Fruit fly (Drosophila melanogaster) whole organism, larva: ENCODE results near the gene CG12974.

Experiments used
- noc ChIP-seq: fragments of 200-800 bp; sonication (Bioruptor generic); optimal IDR thresholded peaks from 3 replicates; lab custom pipeline; 2019; ENCODE audit warnings: missing biosample characterization, mild to moderate bottlenecking, missing genetic modification characterization, moderate library complexity

The CG12974 gene

DNA sequence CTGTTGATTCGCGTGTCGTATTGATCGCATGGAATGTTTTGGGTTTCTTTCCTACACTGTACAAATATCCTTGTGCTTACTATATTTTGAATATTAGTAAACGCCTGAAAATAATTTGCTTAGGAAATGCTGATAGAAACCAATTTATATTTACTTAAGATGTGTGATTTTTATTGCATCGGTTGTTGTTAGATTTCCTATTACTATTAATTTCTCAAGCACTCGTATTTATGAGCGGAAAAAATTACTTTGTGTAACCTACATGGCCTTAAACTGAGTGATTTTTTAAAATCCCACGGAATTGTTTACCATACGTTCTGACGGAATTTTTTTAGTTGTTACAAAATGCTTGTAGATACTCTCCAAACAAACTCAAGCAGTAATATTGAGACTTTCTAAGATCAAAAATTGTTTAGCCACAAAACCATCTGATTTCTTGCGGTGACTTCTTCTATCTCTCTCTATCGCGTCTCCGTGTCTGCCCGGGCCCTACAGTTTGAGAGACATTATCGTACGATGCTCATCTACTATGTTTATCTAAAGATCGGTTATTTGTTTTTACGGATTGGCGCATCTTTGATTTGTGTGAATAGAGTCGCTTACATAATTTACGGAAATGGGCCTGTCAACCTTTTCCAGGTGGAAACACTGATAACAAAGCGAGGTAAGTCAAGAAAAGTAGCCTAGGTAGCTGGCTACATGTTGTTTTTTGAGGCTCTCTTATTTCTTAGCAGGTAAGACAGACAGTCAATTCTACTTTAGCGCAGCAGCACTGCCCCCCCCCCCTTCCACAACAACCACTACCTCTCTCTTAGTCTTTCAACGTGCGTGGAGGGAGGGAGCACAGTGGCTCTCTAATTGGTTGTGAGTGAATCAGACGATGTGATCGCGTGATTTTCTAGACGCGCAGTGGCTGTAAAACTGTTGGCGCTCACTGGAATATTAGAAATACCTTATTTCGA is 9.2 kb downstream of the CG12974 start:
- peak; percentile 35 for TF ChIP-seq noc (tag; lab: Kevin White, UChicago)

DNA sequence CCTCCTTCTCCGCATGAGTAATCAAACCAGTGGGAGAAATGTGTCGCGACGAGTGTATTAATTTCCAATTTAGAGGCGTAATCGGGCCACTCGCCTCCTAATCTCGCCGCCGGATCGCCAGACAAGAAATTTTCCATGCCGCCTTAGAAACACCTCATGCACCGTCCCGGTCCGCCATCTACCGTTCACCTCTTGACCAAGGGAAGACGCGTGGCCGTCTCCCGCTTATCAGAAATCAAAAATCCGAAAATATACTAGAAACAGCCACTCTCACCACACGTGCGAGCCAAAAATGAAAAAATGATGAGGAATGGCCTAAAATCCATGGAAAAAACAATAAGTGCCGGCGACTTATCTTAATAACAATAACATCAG is 9.9 kb downstream of the CG12974 start:
- no peak for TF ChIP-seq noc (tag; lab: Kevin White, UChicago)

DNA sequence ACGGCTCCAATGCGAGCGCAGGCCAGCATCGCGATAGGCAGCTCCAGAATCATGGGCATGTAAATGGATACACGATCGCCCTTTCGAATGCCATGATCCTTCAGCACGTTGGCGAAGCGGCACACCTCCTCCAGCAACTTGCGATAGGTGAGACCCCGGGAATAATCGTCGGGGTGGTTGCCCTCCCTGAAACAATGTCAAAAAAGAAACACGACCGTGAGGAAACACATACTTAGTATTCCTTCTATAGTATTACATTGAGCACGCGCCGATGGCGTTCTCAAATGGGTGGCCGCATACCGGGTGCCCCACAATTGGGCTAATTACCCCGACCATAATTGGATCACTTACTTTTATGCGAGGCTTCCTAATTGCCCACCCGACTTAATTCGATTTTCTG is 12.3 kb downstream of the CG12974 start:
- TF ChIP-seq noc (tag; lab: Kevin White, UChicago): no peak

DNA sequence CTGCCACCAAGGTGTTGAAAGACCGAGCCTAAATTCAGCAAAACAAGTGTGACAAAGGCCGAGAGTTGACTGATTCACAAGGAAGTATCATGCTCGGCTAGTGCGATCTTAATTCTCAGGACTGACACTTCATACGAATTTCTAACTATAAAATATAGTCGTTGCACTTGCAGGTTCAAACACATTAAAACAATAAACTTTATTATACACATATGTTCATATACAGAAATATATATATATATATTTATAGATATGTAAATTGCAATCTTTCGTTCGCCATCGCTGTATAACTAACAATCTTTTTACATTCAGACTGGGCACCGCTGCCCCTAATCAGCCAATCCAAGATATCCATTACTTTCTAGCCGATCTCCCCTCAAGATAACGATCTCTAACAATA is 15.3 kb downstream of the CG12974 start, which contains the start of gene CG9389:
TSS of gene CG9389 (minus strand) at position 101 of the 400 bp plus-strand sequence.
- no peak for TF ChIP-seq noc (tag; lab: Kevin White, UChicago)

DNA sequence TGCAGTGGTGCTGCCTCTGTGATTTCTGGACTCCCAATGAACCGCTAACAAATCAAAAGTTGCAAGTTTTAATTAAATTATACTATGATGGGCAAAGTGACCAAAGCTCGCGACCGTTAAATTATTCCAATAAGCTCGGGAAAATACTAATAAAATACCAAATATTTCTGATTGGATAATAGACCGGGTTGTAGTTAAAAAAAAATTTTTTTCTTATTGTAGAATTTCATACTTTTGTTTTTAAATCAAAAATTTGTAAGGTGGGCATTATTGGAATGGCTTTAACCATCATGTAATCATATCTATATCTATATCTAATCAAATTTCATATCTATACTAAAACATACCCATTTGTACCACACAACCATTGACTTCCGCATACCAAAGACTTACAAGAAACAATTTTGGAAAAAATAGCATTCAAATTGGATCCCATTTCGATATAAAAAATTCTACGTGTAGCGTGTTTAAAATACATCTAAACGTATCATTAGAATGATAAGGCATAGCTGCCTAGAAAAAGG is 17.8 kb downstream of the CG12974 start, which contains the start of gene CG9391:
TSS of gene CG9391 (minus strand) at position 474 of the 524 bp plus-strand sequence.
- no peak for TF ChIP-seq noc (tag; lab: Kevin White, UChicago)

DNA sequence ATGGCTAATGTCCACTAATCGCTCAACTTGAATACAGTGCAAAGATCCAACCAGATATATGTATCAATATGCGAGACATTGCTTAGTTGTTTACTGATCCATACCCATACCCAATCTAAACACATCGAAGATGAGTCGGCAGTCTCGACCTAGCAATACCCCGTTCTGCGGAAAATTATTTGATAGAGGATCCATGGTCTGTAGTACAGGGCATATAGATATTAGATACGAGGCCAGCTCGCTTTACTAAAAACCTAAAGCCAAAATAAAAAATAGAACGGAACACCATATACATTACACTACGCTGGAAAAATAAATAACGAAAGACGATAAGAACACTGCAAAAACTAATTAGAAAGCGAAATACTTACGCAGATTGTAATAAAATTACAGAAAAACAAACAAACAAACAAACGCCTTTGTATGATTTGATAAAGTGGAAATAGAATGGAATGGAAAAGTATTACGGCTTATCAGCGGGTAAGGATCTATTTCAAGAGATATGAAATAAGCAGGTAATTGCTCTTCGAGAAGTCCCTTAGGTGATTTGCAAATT is 19.6 kb downstream of the CG12974 start:
- no peak for TF ChIP-seq noc (tag; lab: Kevin White, UChicago)

DNA sequence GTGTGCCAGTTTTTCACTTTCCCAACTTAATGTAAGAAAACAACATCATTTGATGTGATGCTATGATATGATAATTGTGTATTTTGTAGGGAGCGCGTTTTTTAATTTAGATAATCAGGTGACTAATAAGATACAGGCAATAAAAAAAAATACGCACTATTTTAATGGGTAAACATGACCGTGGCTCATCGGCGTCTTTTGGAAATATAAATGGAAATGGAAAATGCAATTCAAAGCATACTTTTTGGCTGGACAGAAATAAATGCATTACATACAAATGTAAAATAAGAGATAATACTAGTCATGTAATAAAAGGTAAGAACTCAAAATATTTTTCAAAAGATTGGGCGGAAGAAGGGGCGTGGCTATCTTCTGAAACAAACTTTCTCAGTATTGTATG is 23.3 kb downstream of the CG12974 start:
- no peak for TF ChIP-seq noc (tag; lab: Kevin White, UChicago)

DNA sequence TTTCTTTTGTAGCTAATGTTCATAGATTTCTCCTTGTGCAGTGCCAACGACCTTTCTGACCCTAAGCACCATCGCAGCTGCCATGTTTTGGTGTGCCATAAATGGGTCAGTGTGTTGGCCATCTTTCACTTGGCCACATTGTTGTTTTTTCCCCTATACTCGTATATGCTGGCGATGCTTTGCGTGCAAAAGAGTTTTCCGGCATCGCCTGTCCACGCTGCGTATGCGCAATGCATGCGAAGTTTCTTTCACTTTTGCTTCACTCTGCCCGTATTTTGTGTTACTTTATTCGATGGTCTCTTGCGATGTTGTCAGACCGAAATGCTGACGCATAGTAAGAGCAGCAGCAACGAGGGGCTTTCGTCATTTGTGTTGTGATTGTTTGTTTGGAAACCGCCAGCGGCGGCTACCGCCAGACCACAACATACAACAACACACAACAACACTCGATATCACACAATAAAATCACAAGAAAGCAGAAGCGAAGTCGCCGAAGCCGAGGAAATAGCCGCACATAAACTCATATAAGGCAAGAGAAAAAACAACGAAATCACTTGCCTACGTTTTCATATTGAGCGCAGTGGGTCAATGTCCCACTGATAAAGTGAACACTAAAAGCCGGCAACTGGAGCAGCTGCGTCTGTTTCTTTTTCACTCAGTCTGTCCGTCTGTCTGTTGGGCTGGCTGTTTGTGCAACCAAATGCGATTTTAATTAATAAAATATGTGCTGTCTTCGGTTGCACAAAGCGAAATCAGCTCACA is 24.2 kb downstream of the CG12974 start:
- TF ChIP-seq noc (tag; lab: Kevin White, UChicago): no peak

DNA sequence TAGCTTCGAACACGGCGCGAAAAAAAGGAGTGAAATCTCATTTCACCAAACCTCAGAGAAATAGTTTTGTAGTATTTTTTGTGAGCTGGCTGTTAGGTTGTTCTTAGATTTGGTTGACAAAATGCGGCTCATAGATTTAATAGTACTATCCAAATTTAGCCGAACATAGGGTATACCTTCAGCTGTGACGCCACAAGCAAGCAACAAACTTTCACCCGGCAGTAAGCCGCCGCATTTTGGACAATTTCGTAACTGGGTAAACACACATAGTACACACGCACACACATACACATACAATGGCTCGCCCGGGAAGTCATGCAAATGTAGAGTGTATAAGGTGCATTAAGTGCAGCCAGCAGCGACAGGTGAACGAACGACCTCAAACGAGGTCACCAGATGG is 26.5 kb downstream of the CG12974 start:
- TF ChIP-seq noc (tag; lab: Kevin White, UChicago): no peak

DNA sequence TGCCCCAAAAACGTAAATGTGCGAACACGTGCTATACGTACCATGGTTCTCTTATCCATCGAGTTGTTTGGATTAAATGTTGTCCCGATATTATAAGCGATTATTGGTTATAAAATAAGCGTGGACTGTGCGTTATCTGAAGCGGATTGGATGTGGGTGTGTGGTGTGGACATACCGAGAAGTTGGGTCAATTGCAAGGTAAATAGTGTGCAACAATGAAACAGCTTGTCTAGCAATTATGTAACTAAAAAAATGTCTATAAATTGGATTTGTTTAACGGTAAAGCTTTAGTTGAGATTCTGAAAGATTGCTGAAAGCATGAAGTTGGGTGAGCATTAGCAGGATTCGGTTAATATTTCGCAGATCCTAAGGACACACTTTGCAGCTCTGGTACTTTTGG is 28.0 kb downstream of the CG12974 start, which contains the start of gene CG43218:
TSS of gene CG43218 (plus strand) at position 290 of the 400 bp plus-strand sequence.
- TF ChIP-seq noc (tag; lab: Kevin White, UChicago): no peak

DNA sequence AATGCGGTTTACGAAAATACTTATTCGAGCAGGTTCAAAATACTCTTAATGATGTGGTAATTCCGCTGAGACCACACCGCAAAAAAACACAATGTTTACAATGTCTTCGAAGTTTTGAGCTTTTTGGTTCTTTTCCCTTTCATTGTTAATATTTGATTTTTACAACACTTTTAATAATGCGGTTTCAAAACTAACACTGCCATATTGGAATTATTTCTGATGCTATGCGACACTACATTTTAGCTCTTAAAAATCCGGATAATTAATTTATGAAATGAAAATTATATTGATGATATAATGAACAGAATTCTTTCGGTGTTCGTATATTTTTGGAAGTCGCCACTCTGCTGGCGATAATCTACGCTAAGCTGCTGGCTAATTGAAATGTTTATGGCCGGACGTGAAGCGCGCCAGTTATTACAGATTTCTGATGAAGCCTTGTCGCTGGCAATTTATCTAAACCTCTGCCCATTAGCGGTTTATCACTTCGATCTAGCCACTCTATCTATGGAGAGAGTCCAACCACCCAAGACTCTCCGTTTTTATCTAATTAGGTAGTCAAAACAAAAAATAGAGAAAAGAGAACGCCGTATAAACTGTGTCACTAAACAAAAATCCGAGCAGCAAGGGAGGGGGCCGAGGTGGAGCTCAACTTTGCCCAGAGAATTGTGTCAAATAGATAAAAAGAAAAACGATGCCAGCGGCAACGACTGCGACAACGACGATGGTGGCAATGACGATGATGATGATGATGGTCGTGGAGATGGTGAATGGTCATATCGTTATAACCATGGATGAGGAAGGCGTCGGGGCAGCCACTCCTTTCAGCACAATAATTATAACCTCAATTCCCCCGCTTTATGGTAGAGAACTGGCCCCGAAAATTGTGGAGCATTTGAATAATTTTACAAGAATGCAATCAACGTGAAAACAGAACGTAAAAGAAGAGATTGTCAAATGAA is 29.4 kb downstream of the CG12974 start:
- TF ChIP-seq noc (tag; lab: Kevin White, UChicago): no peak

DNA sequence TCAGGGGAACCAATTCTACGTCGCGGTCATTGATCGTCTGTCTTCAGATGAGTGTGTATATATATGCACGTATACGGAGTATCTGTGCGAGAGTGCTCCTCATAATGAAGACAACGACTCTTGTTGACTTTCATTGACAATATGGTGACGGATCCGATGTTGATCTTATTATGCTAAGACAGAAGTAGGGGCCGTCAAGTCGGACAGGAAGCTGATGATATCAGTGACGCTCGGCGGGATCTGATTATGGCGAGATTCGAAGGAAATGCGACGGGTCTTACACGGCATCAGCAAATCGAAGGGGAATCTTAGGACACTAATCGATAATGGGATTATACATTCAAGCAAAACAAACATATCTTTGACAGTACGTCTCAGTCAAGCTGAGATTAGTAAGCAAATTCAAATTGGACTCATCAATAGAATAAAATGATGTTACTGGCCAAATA is 31.2 kb downstream of the CG12974 start:
- TF ChIP-seq noc (tag; lab: Kevin White, UChicago): no peak

DNA sequence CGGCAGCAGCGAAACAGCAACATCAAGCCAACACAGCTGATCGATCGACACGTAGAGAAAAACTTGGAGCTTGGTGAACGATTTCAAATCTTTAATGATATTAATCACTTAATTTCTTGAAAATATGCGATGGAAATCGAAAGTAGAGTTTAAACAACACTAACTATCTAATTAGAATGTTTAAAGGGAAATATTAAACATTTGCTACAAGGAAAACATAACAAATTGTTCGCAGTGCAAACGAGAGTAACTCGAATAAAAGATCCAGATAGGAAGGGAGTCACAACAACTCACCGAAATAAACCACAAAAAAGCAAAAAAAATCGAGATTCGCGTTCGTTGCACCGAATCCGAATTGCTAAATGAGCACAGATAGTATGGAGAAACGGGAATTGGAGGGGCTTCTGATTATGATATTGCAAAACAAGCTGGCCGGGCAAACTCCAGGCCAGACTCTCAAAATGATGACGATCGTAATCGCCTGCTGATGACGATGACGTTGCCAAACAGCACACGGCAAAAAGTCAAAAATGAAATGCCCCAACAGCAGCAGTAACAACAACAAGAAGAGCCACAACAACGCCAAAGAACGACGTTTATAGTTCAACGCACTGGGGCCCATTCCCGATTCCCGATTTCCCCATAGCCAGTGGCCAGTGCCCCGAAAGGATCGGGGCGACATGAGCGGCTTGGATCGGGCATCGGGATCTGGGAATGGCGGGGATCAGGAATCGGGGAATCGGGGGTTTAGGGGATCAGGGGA is 31.8 kb downstream of the CG12974 start:
- TF ChIP-seq noc (tag; lab: Kevin White, UChicago): no peak
